Worm (Caenorhabditis elegans) whole organism, midembryonic: Measurements from ENCODE around the gene C17B7.5.
"Not testable (repeated sequence)": the region's sequence is repeated elsewhere in the genome, so short reads cannot be mapped to it uniquely, and the experiment has no call there.

Source experiments
- T22C8.4 ChIP-seq: fragments of 200-800 bp; sonication (Bioruptor generic); IDR thresholded peaks from 2 replicates; pipeline ENCODE4 v1.3.6; 2022; ENCODE audit warnings: missing genetic modification characterization, missing compliant biosample characterization
- cog-1 ChIP-seq: sonication (generic microtip); optimal IDR thresholded peaks from 2 replicates; lab custom pipeline; 2016; ENCODE audit warnings: missing genetic modification characterization, missing compliant biosample characterization
- flt-1 ChIP-seq: fragments of 200-800 bp; sonication (Bioruptor generic); IDR thresholded peaks from 2 replicates; pipeline ENCODE4 v1.3.6; 2022; ENCODE audit warnings: missing genetic modification characterization, missing compliant biosample characterization
- klf-2 ChIP-seq: fragments of 200-800 bp; sonication (Bioruptor generic); conservative IDR thresholded peaks from 2 replicates; pipeline ENCODE4 v1.3.6; 2022; ENCODE audit warnings: missing genetic modification reagents, missing genetic modification characterization, missing compliant biosample characterization
- med-1 ChIP-seq: sonication (generic microtip); optimal IDR thresholded peaks from 2 replicates; lab custom pipeline; 2017; ENCODE audit warnings: missing genetic modification characterization, mild to moderate bottlenecking, missing compliant biosample characterization, antibody characterized with exemption, missing genetic modification reagents; ENCODE audit not compliant: insufficient read depth
- ref-1 ChIP-seq: fragments of 200-800 bp; sonication (Bioruptor generic); conservative IDR thresholded peaks from 2 replicates; pipeline ENCODE4 v1.3.6; 2022; ENCODE audit warnings: missing genetic modification reagents, missing genetic modification characterization, missing compliant biosample characterization
- tab-1 ChIP-seq: fragments of 200-800 bp; sonication (Bioruptor generic); IDR thresholded peaks from 2 replicates; pipeline ENCODE4 v1.3.6; 2022; ENCODE audit warnings: missing genetic modification characterization, missing compliant biosample characterization
- ztf-23 ChIP-seq: fragments of 200-800 bp; sonication (Bioruptor generic); IDR thresholded peaks from 2 replicates; pipeline ENCODE4 v1.3.6; 2022; ENCODE audit warnings: missing genetic modification reagents, missing genetic modification characterization, missing compliant biosample characterization
- ztf-29 ChIP-seq: fragments of 200-800 bp; sonication (Bioruptor generic); IDR thresholded peaks from 2 replicates; pipeline ENCODE4 v1.3.6; 2022; ENCODE audit warnings: missing genetic modification reagents, missing genetic modification characterization, missing compliant biosample characterization

C17B7.5 gene

ce11 chrV:3357106-3357505 lies 23.7 kb downstream of the C17B7.5 start, which contains the start of gene scrm-3:
TSS of gene scrm-3 (minus strand) at chrV:3357206.
- TF ChIP-seq flt-1 (GFP tag; lab: Robert Waterston, UW) (no peak), ref-1 (no peak), T22C8.4 (GFP tag; lab: Robert Waterston, UW) (no peak), cog-1 (no peak), med-1 (GFP tag; lab: Kevin White, UChicago) (no peak), ztf-29 (GFP tag; lab: Robert Waterston, UW) (no peak), ztf-23 (GFP tag; lab: Robert Waterston, UW) (no peak), klf-2 (no peak), tab-1 (GFP tag; lab: Robert Waterston, UW) (no peak)

ce11 chrV:3358267-3358666 lies 24.8 kb downstream of the C17B7.5 start, which contains the start of gene C04E12.5:
TSS of gene C04E12.5 (plus strand) at chrV:3358567.
- no peak for TF ChIP-seq flt-1 (GFP tag; lab: Robert Waterston, UW)
- no peak for TF ChIP-seq tab-1 (GFP tag; lab: Robert Waterston, UW)
- TF ChIP-seq klf-2, result no peak
- TF ChIP-seq ztf-29 (GFP tag; lab: Robert Waterston, UW), result no peak

- TF ChIP-seq cog-1, result no peak
- no peak for TF ChIP-seq T22C8.4 (GFP tag; lab: Robert Waterston, UW)
- no peak for TF ChIP-seq ztf-29 (GFP tag; lab: Robert Waterston, UW)
These were observed 28.2 kb downstream of the C17B7.5 start for ce11 chrV:3361633-3362032.

ce11 chrV:3362475-3362874 lies 29.0 kb downstream of the C17B7.5 start, which contains the start of gene C04E12.4:
TSS of gene C04E12.4 (plus strand) at chrV:3362775.
- no peak for TF ChIP-seq med-1 (GFP tag; lab: Kevin White, UChicago)
- TF ChIP-seq ztf-23 (GFP tag; lab: Robert Waterston, UW), result no peak
- TF ChIP-seq ref-1, result no peak
- no peak for TF ChIP-seq cog-1
- TF ChIP-seq flt-1 (GFP tag; lab: Robert Waterston, UW), result no peak
- no peak for TF ChIP-seq ztf-29 (GFP tag; lab: Robert Waterston, UW)
- no peak for TF ChIP-seq klf-2
- TF ChIP-seq T22C8.4 (GFP tag; lab: Robert Waterston, UW), result no peak
- no peak for TF ChIP-seq tab-1 (GFP tag; lab: Robert Waterston, UW)

ce11 chrV:3367773-3368172 lies 34.3 kb downstream of the C17B7.5 start, which contains the start of gene C04E12.2:
TSS of gene C04E12.2 (plus strand) at chrV:3368073.
- TF ChIP-seq ref-1; ztf-29 (GFP tag; lab: Robert Waterston, UW); tab-1 (GFP tag; lab: Robert Waterston, UW): not testable (repeated sequence)

ce11 chrV:3372673-3373072 lies 39.2 kb downstream of the C17B7.5 start, which contains the start of gene srx-121:
TSS of gene srx-121 (minus strand) at chrV:3372773.
- no peak for TF ChIP-seq klf-2
- no peak for TF ChIP-seq tab-1 (GFP tag; lab: Robert Waterston, UW)
- TF ChIP-seq ref-1, result no peak
- TF ChIP-seq ztf-29 (GFP tag; lab: Robert Waterston, UW), result no peak
- no peak for TF ChIP-seq ztf-23 (GFP tag; lab: Robert Waterston, UW)
- TF ChIP-seq flt-1 (GFP tag; lab: Robert Waterston, UW), result no peak
- TF ChIP-seq cog-1, result no peak
- no peak for TF ChIP-seq T22C8.4 (GFP tag; lab: Robert Waterston, UW)
- TF ChIP-seq med-1 (GFP tag; lab: Kevin White, UChicago), result no peak

ce11 chrV:3376973-3377372 lies 43.5 kb downstream of the C17B7.5 start, which contains the start of gene srbc-2:
TSS of gene srbc-2 (minus strand) at chrV:3377073.
- TF ChIP-seq cog-1, result no peak
- TF ChIP-seq T22C8.4 (GFP tag; lab: Robert Waterston, UW), result no peak
- no peak for TF ChIP-seq med-1 (GFP tag; lab: Kevin White, UChicago)
- no peak for TF ChIP-seq klf-2
- TF ChIP-seq ztf-23 (GFP tag; lab: Robert Waterston, UW), result no peak
- no peak for TF ChIP-seq ztf-29 (GFP tag; lab: Robert Waterston, UW)
- no peak for TF ChIP-seq ref-1
- TF ChIP-seq tab-1 (GFP tag; lab: Robert Waterston, UW), result no peak
- TF ChIP-seq flt-1 (GFP tag; lab: Robert Waterston, UW), result no peak

- TF ChIP-seq ztf-23 (GFP tag; lab: Robert Waterston, UW) (no peak), flt-1 (GFP tag; lab: Robert Waterston, UW) (no peak), tab-1 (GFP tag; lab: Robert Waterston, UW) (no peak), cog-1 (no peak), med-1 (GFP tag; lab: Kevin White, UChicago) (no peak), ref-1 (no peak), ztf-29 (GFP tag; lab: Robert Waterston, UW) (no peak), klf-2 (no peak), T22C8.4 (GFP tag; lab: Robert Waterston, UW) (no peak)
These were observed 54.9 kb downstream of the C17B7.5 start for ce11 chrV:3388299-3388698.
